Fruit fly (Drosophila melanogaster) whole organism, embryonic: ENCODE measurements around the gene CG2772.

Experiments
- Adf1 ChIP-seq: fragments of 200-800 bp; sonication (Bioruptor generic); IDR thresholded peaks from 2 replicates; pipeline ENCODE4 v1.3.6; 2022; ENCODE audit warnings: missing biosample characterization, missing genetic modification characterization
- Aef1 ChIP-seq: fragments of 200-800 bp; sonication (Bioruptor generic); IDR thresholded peaks from 3 replicates; pipeline ENCODE4 v1.3.6; 2022; ENCODE audit warnings: missing biosample characterization, missing genetic modification characterization
- Antp ChIP-seq: fragments of 200-800 bp; sonication (Bioruptor generic); optimal IDR thresholded peaks from 3 replicates; lab custom pipeline; 2016; ENCODE audit warnings: missing biosample characterization, missing genetic modification characterization
- Blimp-1 ChIP-seq: fragments of 200-800 bp; sonication (Bioruptor generic); optimal IDR thresholded peaks from 3 replicates; lab custom pipeline; 2018; ENCODE audit warnings: missing biosample characterization, missing genetic modification characterization, mild to moderate bottlenecking, moderate library complexity, missing genetic modification reagents
- CG10565 ChIP-seq: fragments of 200-800 bp; sonication (Bioruptor generic); optimal IDR thresholded peaks from 3 replicates; lab custom pipeline; 2016; ENCODE audit warnings: missing biosample characterization, mild to moderate bottlenecking, missing genetic modification characterization
- CG10654 ChIP-seq: fragments of 200-800 bp; sonication (Bioruptor generic); optimal IDR thresholded peaks from 2 replicates; lab custom pipeline; 2016; ENCODE audit warnings: missing biosample characterization, missing genetic modification characterization
- CG10979 ChIP-seq: fragments of 200-800 bp; sonication (Bioruptor generic); optimal IDR thresholded peaks from 2 replicates; lab custom pipeline; 2018; ENCODE audit warnings: missing biosample characterization, mild to moderate bottlenecking, missing genetic modification characterization, moderate library complexity
- CG11456 ChIP-seq: fragments of 200-800 bp; sonication (Bioruptor generic); IDR thresholded peaks from 3 replicates; pipeline ENCODE4 v1.3.6; 2022; ENCODE audit warnings: missing biosample characterization, missing genetic modification characterization
- CG1233 ChIP-seq: fragments of 200-800 bp; sonication (Bioruptor generic); optimal IDR thresholded peaks from 4 replicates; lab custom pipeline; 2018; ENCODE audit warnings: missing biosample characterization, mild to moderate bottlenecking, missing genetic modification characterization
- CG13123 ChIP-seq: fragments of 200-800 bp; sonication (Bioruptor generic); optimal IDR thresholded peaks from 2 replicates; lab custom pipeline; 2016; ENCODE audit warnings: missing biosample characterization, missing genetic modification characterization
- CG13296 ChIP-seq: fragments of 200-800 bp; sonication (Bioruptor generic); optimal IDR thresholded peaks from 3 replicates; lab custom pipeline; 2018; ENCODE audit warnings: missing biosample characterization, mild to moderate bottlenecking, missing genetic modification characterization
- CG13424 ChIP-seq: fragments of 200-800 bp; sonication (Bioruptor generic); optimal IDR thresholded peaks from 2 replicates; lab custom pipeline; 2019; ENCODE audit warnings: missing biosample characterization, mild to moderate bottlenecking, missing genetic modification characterization, moderate library complexity
- CG15514 ChIP-seq: fragments of 200-800 bp; sonication (Bioruptor generic); optimal IDR thresholded peaks from 3 replicates; lab custom pipeline; 2017; ENCODE audit warnings: missing biosample characterization, missing genetic modification characterization, mild to moderate bottlenecking, moderate library complexity, missing genetic modification reagents
- CG16815 ChIP-seq: fragments of 200-800 bp; sonication (Bioruptor generic); optimal IDR thresholded peaks from 3 replicates; lab custom pipeline; 2017; ENCODE audit warnings: missing biosample characterization, mild to moderate bottlenecking, missing genetic modification characterization
- CG16863 ChIP-seq: fragments of 200-800 bp; sonication (Bioruptor generic); optimal IDR thresholded peaks from 3 replicates; lab custom pipeline; 2016; ENCODE audit warnings: missing biosample characterization, missing genetic modification characterization
- CG17361 ChIP-seq: fragments of 200-800 bp; sonication (Bioruptor generic); IDR thresholded peaks from 3 replicates; pipeline ENCODE4 v1.3.6; 2022; ENCODE audit warnings: missing biosample characterization, missing genetic modification characterization
- CG18476 ChIP-seq: fragments of 200-800 bp; sonication (Bioruptor generic); optimal IDR thresholded peaks from 2 replicates; lab custom pipeline; 2016; ENCODE audit warnings: missing biosample characterization, mild to moderate bottlenecking, missing genetic modification characterization
- CG2199 ChIP-seq: fragments of 200-800 bp; sonication (Bioruptor generic); IDR thresholded peaks from 3 replicates; pipeline ENCODE4 v1.3.6; 2022; ENCODE audit warnings: missing biosample characterization, missing genetic modification characterization
- CG2889 ChIP-seq: fragments of 200-800 bp; sonication (Bioruptor generic); IDR thresholded peaks from 3 replicates; pipeline ENCODE4 v1.3.6; 2022; ENCODE audit warnings: missing biosample characterization, missing genetic modification characterization
- CG34376 ChIP-seq: fragments of 200-800 bp; sonication (Bioruptor generic); optimal IDR thresholded peaks from 2 replicates; lab custom pipeline; 2018; ENCODE audit warnings: missing biosample characterization, mild to moderate bottlenecking, missing genetic modification characterization
- CG34422 ChIP-seq: fragments of 200-800 bp; sonication (Bioruptor generic); IDR thresholded peaks from 3 replicates; pipeline ENCODE4 v1.3.6; 2022; ENCODE audit warnings: missing biosample characterization, missing genetic modification characterization
- CG4282 ChIP-seq: fragments of 200-800 bp; sonication (Bioruptor generic); optimal IDR thresholded peaks from 2 replicates; lab custom pipeline; 2016; ENCODE audit warnings: missing biosample characterization, missing genetic modification characterization
- CG4360 ChIP-seq: fragments of 200-800 bp; sonication (Bioruptor generic); IDR thresholded peaks from 2 replicates; pipeline ENCODE4 v1.3.6; 2022; ENCODE audit warnings: missing biosample characterization, missing genetic modification characterization
- CHES-1-like ChIP-seq: fragments of 200-800 bp; sonication (Bioruptor generic); optimal IDR thresholded peaks from 2 replicates; lab custom pipeline; 2016; ENCODE audit warnings: missing biosample characterization, missing genetic modification characterization
- CoRest ChIP-seq: fragments of 200-800 bp; sonication (Bioruptor generic); optimal IDR thresholded peaks from 3 replicates; lab custom pipeline; 2018; ENCODE audit warnings: missing biosample characterization, mild to moderate bottlenecking, missing genetic modification characterization, moderate library complexity
- Dek ChIP-seq: fragments of 200-800 bp; sonication (Bioruptor generic); optimal IDR thresholded peaks from 3 replicates; lab custom pipeline; 2019; ENCODE audit warnings: missing biosample characterization, mild to moderate bottlenecking, missing genetic modification characterization, moderate library complexity
- Drgx ChIP-seq: fragments of 200-800 bp; sonication (Bioruptor generic); IDR thresholded peaks from 2 replicates; pipeline ENCODE4 v1.3.6; 2022; ENCODE audit warnings: missing biosample characterization, missing genetic modification characterization
- Meics ChIP-seq: fragments of 200-800 bp; sonication (Bioruptor generic); optimal IDR thresholded peaks from 2 replicates; lab custom pipeline; 2017; ENCODE audit warnings: missing biosample characterization, mild to moderate bottlenecking, missing genetic modification characterization
- Mes4 ChIP-seq: fragments of 200-800 bp; sonication (Bioruptor generic); optimal IDR thresholded peaks from 2 replicates; lab custom pipeline; 2016; ENCODE audit warnings: missing biosample characterization, missing genetic modification characterization
- Mrtf ChIP-seq: fragments of 200-800 bp; sonication (Bioruptor generic); IDR thresholded peaks from 3 replicates; pipeline ENCODE4 v1.3.6; 2022; ENCODE audit warnings: missing biosample characterization, missing genetic modification characterization
- NfI ChIP-seq: fragments of 200-800 bp; sonication (Bioruptor generic); optimal IDR thresholded peaks from 3 replicates; lab custom pipeline; 2018; ENCODE audit warnings: missing biosample characterization, mild to moderate bottlenecking, missing genetic modification characterization, moderate library complexity
- Oli ChIP-seq: fragments of 200-800 bp; sonication (Bioruptor generic); optimal IDR thresholded peaks from 2 replicates; lab custom pipeline; 2018; ENCODE audit warnings: missing biosample characterization, mild to moderate bottlenecking, missing genetic modification characterization, moderate library complexity
- YL-1 ChIP-seq: fragments of 200-800 bp; sonication (Bioruptor generic); optimal IDR thresholded peaks from 3 replicates; lab custom pipeline; 2017; ENCODE audit warnings: missing biosample characterization, mild to moderate bottlenecking, missing genetic modification characterization
- aop ChIP-seq: fragments of 200-800 bp; sonication (Bioruptor generic); IDR thresholded peaks from 2 replicates; pipeline ENCODE4 v1.3.6; 2022; ENCODE audit warnings: missing biosample characterization, missing genetic modification characterization
- cato ChIP-seq: fragments of 200-800 bp; sonication (Bioruptor generic); optimal IDR thresholded peaks from 2 replicates; lab custom pipeline; 2016; ENCODE audit warnings: missing biosample characterization, missing genetic modification characterization, borderline replicate concordance
- chm ChIP-seq: fragments of 200-800 bp; sonication (Bioruptor generic); IDR thresholded peaks from 2 replicates; pipeline ENCODE4 v1.3.6; 2022; ENCODE audit warnings: missing biosample characterization, missing genetic modification characterization
- cwo ChIP-seq: fragments of 200-800 bp; sonication (Bioruptor generic); optimal IDR thresholded peaks from 3 replicates; lab custom pipeline; 2017; ENCODE audit warnings: missing biosample characterization, missing genetic modification characterization, mild to moderate bottlenecking, moderate library complexity, missing genetic modification reagents
- dimm ChIP-seq: fragments of 200-800 bp; sonication (Bioruptor generic); IDR thresholded peaks from 2 replicates; pipeline ENCODE4 v1.3.6; 2022; ENCODE audit warnings: missing biosample characterization, missing genetic modification characterization
- dmrt11E ChIP-seq: fragments of 200-800 bp; sonication (Bioruptor generic); optimal IDR thresholded peaks from 3 replicates; lab custom pipeline; 2018; ENCODE audit warnings: missing biosample characterization, mild to moderate bottlenecking, missing genetic modification characterization, moderate library complexity
- esg ChIP-seq: fragments of 200-800 bp; sonication (Bioruptor generic); conservative IDR thresholded peaks from 2 replicates; pipeline ENCODE4 v1.3.6; 2022; ENCODE audit warnings: missing biosample characterization, missing genetic modification characterization
- gcm ChIP-seq: fragments of 200-800 bp; sonication (Bioruptor generic); optimal IDR thresholded peaks from 2 replicates; lab custom pipeline; 2019; ENCODE audit warnings: missing biosample characterization, mild to moderate bottlenecking, missing genetic modification characterization, moderate library complexity
- gt ChIP-seq: fragments of 200-800 bp; sonication (Bioruptor generic); IDR thresholded peaks from 2 replicates; pipeline ENCODE4 v1.3.6; 2022; ENCODE audit warnings: missing biosample characterization, missing genetic modification characterization
- klu ChIP-seq: fragments of 200-800 bp; sonication (Bioruptor generic); IDR thresholded peaks from 2 replicates; pipeline ENCODE4 v1.3.6; 2022; ENCODE audit warnings: missing biosample characterization, missing genetic modification characterization
- maf-S ChIP-seq: fragments of 200-800 bp; sonication (Bioruptor generic); optimal IDR thresholded peaks from 2 replicates; lab custom pipeline; 2016; ENCODE audit warnings: missing biosample characterization, missing genetic modification characterization
- pan ChIP-seq, 4 experiments: fragments of >200 bp in 3 of 4; fragments of 200-800 bp in 1 of 4; sonication (Bioruptor generic) in 1 of 4; optimal IDR thresholded peaks in 3 of 4; IDR thresholded peaks in 1 of 4; 2 replicates each; pipeline versions ENCODE4 v1.3.6 to Lab custom; 2017 to 2022; ENCODE audit warnings: missing biosample characterization in 2 of 4, missing genetic modification characterization in 2 of 4, mixed read lengths in 1 of 4
- repo ChIP-seq: fragments of 200-800 bp; sonication (Bioruptor generic); optimal IDR thresholded peaks from 2 replicates; lab custom pipeline; 2016; ENCODE audit warnings: missing biosample characterization, missing genetic modification characterization
- slbo ChIP-seq: fragments of 200-800 bp; sonication (Bioruptor generic); IDR thresholded peaks from 2 replicates; pipeline ENCODE4 v1.3.6; 2022; ENCODE audit warnings: missing biosample characterization, missing genetic modification characterization
- sob ChIP-seq: fragments of 200-800 bp; sonication (Bioruptor generic); IDR thresholded peaks from 2 replicates; pipeline ENCODE4 v1.3.6; 2022; ENCODE audit warnings: missing biosample characterization, missing genetic modification characterization
- wek ChIP-seq: fragments of 200-800 bp; sonication (Bioruptor generic); optimal IDR thresholded peaks from 3 replicates; lab custom pipeline; 2018; ENCODE audit warnings: missing biosample characterization, mild to moderate bottlenecking, missing genetic modification characterization, moderate library complexity
- zfh1 ChIP-seq: fragments of 200-800 bp; sonication (Bioruptor generic); IDR thresholded peaks from 3 replicates; pipeline ENCODE4 v1.3.6; 2022; ENCODE audit warnings: missing biosample characterization, missing genetic modification characterization

Gene CG2772

DNA sequence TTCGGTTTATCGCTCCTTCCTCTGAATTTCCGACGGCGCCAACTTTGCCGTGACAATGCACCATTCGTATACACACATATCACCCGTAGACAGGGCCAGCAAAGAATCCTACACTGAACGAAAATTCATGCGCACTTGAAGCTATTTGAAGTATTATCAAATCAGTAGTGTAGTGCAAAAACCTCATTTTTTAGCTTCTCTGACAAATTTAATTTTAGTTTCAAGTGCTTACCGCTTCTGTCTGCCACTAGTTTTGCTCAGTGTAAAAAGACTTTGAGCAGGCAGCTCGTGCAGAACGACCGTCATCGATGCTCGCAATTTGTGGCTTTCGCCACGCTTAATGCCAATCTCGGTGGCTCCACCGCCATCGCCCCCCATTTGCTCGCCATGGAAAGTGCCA is 1.0 kb upstream of the CG2772 start (continued):
- no peak for TF ChIP-seq wek
- TF ChIP-seq Adf1 (GFP tag; lab: Robert Waterston, UW) = no peak
- 0 out of 2 replicates have a peak, but pooled peaks have one; percentile 44 for TF ChIP-seq chm (GFP tag; lab: Robert Waterston, UW)
- no peak for TF ChIP-seq CG1233
- TF ChIP-seq gcm (GFP tag; lab: Kevin White, UChicago) = no peak
- TF ChIP-seq Oli (tag; lab: Kevin White, UChicago) = peak; percentile 49
- TF ChIP-seq CG11456 = peak; percentile 60; the same call in 1 of the 3 replicates
- TF ChIP-seq sob (GFP tag; lab: Robert Waterston, UW) = peak; percentile 66
- peak; percentile 84 for TF ChIP-seq Drgx (GFP tag; lab: Robert Waterston, UW)
- TF ChIP-seq CG13296 (GFP tag; lab: Kevin White, UChicago) = no peak
- no peak for TF ChIP-seq Mes4 (GFP tag; lab: Kevin White, UChicago)
- no peak for TF ChIP-seq cwo (GFP tag; lab: Kevin White, UChicago)
- TF ChIP-seq gt (GFP tag; lab: Robert Waterston, UW) = peak; percentile 12; the same call in 1 of the 2 replicates
- TF ChIP-seq aop (GFP tag; lab: Robert Waterston, UW) = no peak
- TF ChIP-seq CG15514 (GFP tag; lab: Kevin White, UChicago) = peak; percentile 28
- peak; percentile 2 for TF ChIP-seq CG10654 (GFP tag; lab: Kevin White, UChicago)
- peak; percentile 4 for TF ChIP-seq CG16815 (GFP tag; lab: Kevin White, UChicago)
- TF ChIP-seq CG2199 (GFP tag; lab: Robert Waterston, UW) = no peak
- TF ChIP-seq maf-S (GFP tag; lab: Kevin White, UChicago) = no peak
- peak; percentile 7 for TF ChIP-seq repo (GFP tag; lab: Kevin White, UChicago)
- TF ChIP-seq CG13123 = no peak
- peak; percentile 23 for TF ChIP-seq NfI (GFP tag; lab: Kevin White, UChicago)
- TF ChIP-seq CG18476 (GFP tag; lab: Kevin White, UChicago) = peak; percentile 29
- no peak for TF ChIP-seq CG16863
- TF ChIP-seq cato = no peak
- peak; percentile 42 for TF ChIP-seq Blimp-1
- peak; percentile 38; the same call in 1 of the 3 replicates for TF ChIP-seq Aef1 (GFP tag; lab: Robert Waterston, UW)
- peak; percentile 60 for TF ChIP-seq esg
- peak; percentile 55; the same call in 2 of the 3 replicates for TF ChIP-seq zfh1
- peak; percentile 21 for TF ChIP-seq Meics (GFP tag; lab: Kevin White, UChicago)
- TF ChIP-seq CG13424 (tag; lab: Kevin White, UChicago) = peak; percentile 16
- no peak for TF ChIP-seq CHES-1-like (GFP tag; lab: Kevin White, UChicago)
- no peak for TF ChIP-seq pan (optimal IDR thresholded peaks at IDR 0.05; lab: Kevin White, UChicago)
- TF ChIP-seq pan (GFP tag; optimal IDR thresholded peaks at IDR 0.05 in 1 of 2, IDR thresholded peaks at IDR 0.05 in 1 of 2) = peak in 1 of 2 experiments; percentile 67
- no peak for TF ChIP-seq dimm (GFP tag; lab: Robert Waterston, UW)
- no peak for TF ChIP-seq Dek (tag; lab: Kevin White, UChicago)
- 0 out of 3 replicates have a peak, but pooled peaks have one; percentile 47 for TF ChIP-seq CG2889 (GFP tag; lab: Robert Waterston, UW)
- no peak for TF ChIP-seq YL-1 (GFP tag; lab: Kevin White, UChicago)
- TF ChIP-seq CG4282 (GFP tag; lab: Kevin White, UChicago) = no peak
- TF ChIP-seq CoRest = peak; percentile 22
- no peak for TF ChIP-seq CG17361 (GFP tag; lab: Robert Waterston, UW)
- peak; percentile 9; the same call in 1 of the 2 replicates for TF ChIP-seq slbo (GFP tag; lab: Robert Waterston, UW)
- TF ChIP-seq Mrtf (GFP tag; lab: Robert Waterston, UW) = peak; percentile 40; the same call in 1 of the 3 replicates
- TF ChIP-seq CG34422 (GFP tag; lab: Robert Waterston, UW) = 0 out of 3 replicates have a peak, but pooled peaks have one; percentile 44
- TF ChIP-seq CG4360 (GFP tag; lab: Robert Waterston, UW) = no peak
- no peak for TF ChIP-seq CG10565 (GFP tag; lab: Kevin White, UChicago)
- 0 out of 2 replicates have a peak, but pooled peaks have one; percentile 27 for TF ChIP-seq klu
- TF ChIP-seq dmrt11E (tag; lab: Kevin White, UChicago) = peak; percentile 43
- TF ChIP-seq CG10979 (tag; lab: Kevin White, UChicago) = peak; percentile 35
- no peak for TF ChIP-seq CG34376
- TF ChIP-seq Antp = peak; percentile 63
